8 worm cellular contexts compared by ENCODE assay signal in genomic region chrIII:4150919-4151318, ce11.
TF ChIP-seq lines count a peak whose summit lies in the region.

No protein-coding gene starts in this region.

TF ChIP-seq in whole organism, L1 larva, 84 proteins besides CTCF, POLR2A, EP300 and RAD21 (continues in another document):
- TF ChIP-seq ceh-88 (GFP tag; IDR thresholded peaks at IDR 0.05; lab: Robert Waterston, UW) (peak; percentile 42; the same call in 1 of the 2 replicates), isw-1 (GFP tag; IDR thresholded peaks at IDR 0.05; lab: Robert Waterston, UW) (peak; percentile 74), mdl-1 (tag; optimal IDR thresholded peaks at IDR 0.05; lab: Kevin White, UChicago) (peak in 1 of 2 experiments; percentile 67), unc-30 (tag; optimal IDR thresholded peaks at IDR 0.05; lab: Kevin White, UChicago) (no peak), nhr-77 (tag; optimal IDR thresholded peaks at IDR 0.05; lab: Kevin White, UChicago) (peak; percentile 15), lin-15B (tag; optimal IDR thresholded peaks at IDR 0.05; lab: Kevin White, UChicago) (peak; percentile 42), pqm-1 (tag; optimal IDR thresholded peaks at IDR 0.05; lab: Kevin White, UChicago) (no peak), pag-3 (tag; optimal IDR thresholded peaks at IDR 0.05; lab: Kevin White, UChicago; ENCODE audit: borderline replicate concordance, insufficient read depth) (no peak), ets-5 (GFP tag; IDR thresholded peaks at IDR 0.05; lab: Robert Waterston, UW) (no peak), nhr-84 (tag; optimal IDR thresholded peaks at IDR 0.05; lab: Kevin White, UChicago) (no peak), hlh-4 (tag; optimal IDR thresholded peaks at IDR 0.05; lab: Kevin White, UChicago) (no peak)

TF ChIP-seq in whole organism, L2 larva, 48 proteins besides CTCF, POLR2A, EP300 and RAD21 (continues in another document):
- TF ChIP-seq ama-1 (optimal IDR thresholded peaks at IDR 0.05; lab: Kevin White, UChicago): peak; percentile 56
- peak; percentile 88 for TF ChIP-seq unc-55 (GFP tag; optimal IDR thresholded peaks at IDR 0.05; lab: Kevin White, UChicago)
- no peak for TF ChIP-seq nhr-25 (tag; optimal IDR thresholded peaks at IDR 0.05; lab: Kevin White, UChicago)
- peak; percentile 96 for TF ChIP-seq gmeb-1 (tag; optimal IDR thresholded peaks at IDR 0.05; lab: Kevin White, UChicago)
- peak; percentile 32 for TF ChIP-seq blmp-1 (tag; optimal IDR thresholded peaks at IDR 0.05; lab: Kevin White, UChicago; ENCODE audit: insufficient read depth)
- TF ChIP-seq lsy-2 (tag; optimal IDR thresholded peaks at IDR 0.05; lab: Kevin White, UChicago): peak; percentile 93 to 99
- peak; percentile 1 for TF ChIP-seq mab-5 (tag; optimal IDR thresholded peaks at IDR 0.05; lab: Kevin White, UChicago)
- peak; percentile 72 for TF ChIP-seq nhr-129 (tag; optimal IDR thresholded peaks at IDR 0.05; lab: Kevin White, UChicago)
- TF ChIP-seq lin-11 (tag; optimal IDR thresholded peaks at IDR 0.05; lab: Kevin White, UChicago): peak; percentile 54
- TF ChIP-seq ztf-4 (tag; optimal IDR thresholded peaks at IDR 0.05; lab: Kevin White, UChicago): peak; percentile 3
- no peak for TF ChIP-seq elt-3 (tag; optimal IDR thresholded peaks at IDR 0.05; lab: Kevin White, UChicago)

TF ChIP-seq in whole organism, L3 larva, 47 proteins besides CTCF, POLR2A, EP300 and RAD21 (continues in another document):
- peak; percentile 64 for TF ChIP-seq nhr-23 (tag; optimal IDR thresholded peaks at IDR 0.05; lab: Kevin White, UChicago)
- TF ChIP-seq aly-2 (tag; optimal IDR thresholded peaks at IDR 0.05; lab: Kevin White, UChicago): no peak
- peak; percentile 66 for TF ChIP-seq snpc-4 (tag; optimal IDR thresholded peaks at IDR 0.05; lab: Kevin White, UChicago)
- TF ChIP-seq fkh-10 (GFP tag; optimal IDR thresholded peaks at IDR 0.05; lab: Kevin White, UChicago): no peak
- TF ChIP-seq sea-2 (GFP tag; optimal IDR thresholded peaks at IDR 0.05; lab: Kevin White, UChicago): no peak
- TF ChIP-seq nhr-25 (tag; optimal IDR thresholded peaks at IDR 0.05; lab: Kevin White, UChicago): peak; percentile 63
- TF ChIP-seq nfya-1 (tag; optimal IDR thresholded peaks at IDR 0.05; lab: Kevin White, UChicago; ENCODE audit: insufficient read depth): peak; percentile 93
- peak; percentile 56 for TF ChIP-seq lsy-12 (tag; optimal IDR thresholded peaks at IDR 0.05; lab: Kevin White, UChicago)
- peak; percentile 29 for TF ChIP-seq nhr-43 (tag; optimal IDR thresholded peaks at IDR 0.05; lab: Kevin White, UChicago; ENCODE audit: poor library complexity, severe bottlenecking)
- no peak for TF ChIP-seq daf-12 (tag; optimal IDR thresholded peaks at IDR 0.05; lab: Kevin White, UChicago)
- TF ChIP-seq pha-4 (tag; optimal IDR thresholded peaks at IDR 0.05; lab: Kevin White, UChicago): peak; percentile 84

TF ChIP-seq in whole organism, L4 larva, 104 proteins besides CTCF, POLR2A, EP300 and RAD21 (continues in another document):
- no peak for TF ChIP-seq nhr-76 (tag; optimal IDR thresholded peaks at IDR 0.05; lab: Kevin White, UChicago)
- peak; percentile 47 for TF ChIP-seq nhr-77 (tag; optimal IDR thresholded peaks at IDR 0.05; lab: Kevin White, UChicago)
- peak in 1 of 2 experiments; percentile 26 for TF ChIP-seq hif-1 (tag; optimal IDR thresholded peaks at IDR 0.05; lab: Kevin White, UChicago)
- no peak for TF ChIP-seq gei-8 (GFP tag; optimal IDR thresholded peaks at IDR 0.05; lab: Kevin White, UChicago)
- TF ChIP-seq F26F4.8 (GFP tag; conservative IDR thresholded peaks at IDR 0.05; lab: Robert Waterston, UW): no peak
- no peak for TF ChIP-seq unc-39 (tag; optimal IDR thresholded peaks at IDR 0.05; lab: Kevin White, UChicago)
- peak; percentile 64 for TF ChIP-seq lin-38 (GFP tag; IDR thresholded peaks at IDR 0.05; lab: Robert Waterston, UW)
- peak; percentile 83 for TF ChIP-seq mes-2 (tag; optimal IDR thresholded peaks at IDR 0.05; lab: Kevin White, UChicago; ENCODE audit: poor library complexity, severe bottlenecking)
- peak; percentile 35 for TF ChIP-seq ama-1 (optimal IDR thresholded peaks at IDR 0.05; lab: Kevin White, UChicago)
- no peak for TF ChIP-seq ZK546.5 (tag; optimal IDR thresholded peaks at IDR 0.05; lab: Kevin White, UChicago)
- no peak for TF ChIP-seq lir-3 (tag; optimal IDR thresholded peaks at IDR 0.05; lab: Kevin White, UChicago)
- TF ChIP-seq hmg-1.1 (GFP tag; IDR thresholded peaks at IDR 0.05; lab: Robert Waterston, UW): peak; percentile 51; the same call in 1 of the 2 replicates

TF ChIP-seq in whole organism, early embryonic, 17 proteins besides CTCF, POLR2A, EP300 and RAD21:
- TF ChIP-seq ceh-36 (tag; optimal IDR thresholded peaks at IDR 0.05; lab: Kevin White, UChicago) (no peak), tra-4 (tag; optimal IDR thresholded peaks at IDR 0.05; lab: Kevin White, UChicago) (no peak), flt-1 (GFP tag; IDR thresholded peaks at IDR 0.05; lab: Robert Waterston, UW) (no peak), F13C5.2 (tag; optimal IDR thresholded peaks at IDR 0.05; lab: Kevin White, UChicago) (peak; percentile 64)

TF ChIP-seq in whole organism, late embryonic, 69 proteins besides CTCF, POLR2A, EP300 and RAD21:
- TF ChIP-seq ceh-30 (tag; optimal IDR thresholded peaks at IDR 0.05; lab: Kevin White, UChicago) (peak; percentile 62), nfya-1 (tag; optimal IDR thresholded peaks at IDR 0.05; lab: Kevin White, UChicago) (peak; percentile 81), gmeb-2 (tag; optimal IDR thresholded peaks at IDR 0.05; lab: Kevin White, UChicago) (no peak), rnt-1 (tag; optimal IDR thresholded peaks at IDR 0.05; lab: Kevin White, UChicago) (no peak), K09A11.1 (tag; optimal IDR thresholded peaks at IDR 0.05; lab: Kevin White, UChicago; ENCODE audit: insufficient read depth) (no peak), hlh-30 (tag; optimal IDR thresholded peaks at IDR 0.05; lab: Kevin White, UChicago; ENCODE audit: insufficient read depth) (peak; percentile 1), ceh-18 (tag; optimal IDR thresholded peaks at IDR 0.05; lab: Kevin White, UChicago) (peak; percentile 15), elt-2 (tag; optimal IDR thresholded peaks at IDR 0.05; lab: Kevin White, UChicago) (peak; percentile 36), hlh-6 (tag; optimal IDR thresholded peaks at IDR 0.05; lab: Kevin White, UChicago) (no peak), ceh-31 (tag; optimal IDR thresholded peaks at IDR 0.05; lab: Kevin White, UChicago) (peak; percentile 15), unc-55 (GFP tag; optimal IDR thresholded peaks at IDR 0.05; lab: Kevin White, UChicago) (peak; percentile 74), tbx-2 (tag; optimal IDR thresholded peaks at IDR 0.05; lab: Kevin White, UChicago) (peak; percentile 5), unc-86 (tag; optimal IDR thresholded peaks at IDR 0.05; lab: Kevin White, UChicago) (peak; percentile 23), pqm-1 (tag; optimal IDR thresholded peaks at IDR 0.05; lab: Kevin White, UChicago) (no peak)
TF ChIP-seq in whole organism, late embryonic: peak in this region for 9.

TF ChIP-seq in whole organism, mixed stage, embryonic, 35 proteins besides CTCF, POLR2A, EP300 and RAD21:
- peak; percentile 3 for TF ChIP-seq drap-1 (GFP tag; optimal IDR thresholded peaks at IDR 0.05; lab: Kevin White, UChicago)
- no peak for TF ChIP-seq sem-2 (GFP tag; optimal IDR thresholded peaks at IDR 0.05; lab: Kevin White, UChicago)
- no peak for TF ChIP-seq ceh-83 (GFP tag; optimal IDR thresholded peaks at IDR 0.05; lab: Kevin White, UChicago)
- peak; percentile 68 for TF ChIP-seq mep-1 (tag; optimal IDR thresholded peaks at IDR 0.05; lab: Kevin White, UChicago)
- peak; percentile 97 for TF ChIP-seq lsy-2 (tag; optimal IDR thresholded peaks at IDR 0.05; lab: Kevin White, UChicago)
- peak; percentile 26 for TF ChIP-seq nhr-237 (tag; optimal IDR thresholded peaks at IDR 0.05; lab: Kevin White, UChicago)
- TF ChIP-seq ceh-39 (tag; optimal IDR thresholded peaks at IDR 0.05; lab: Kevin White, UChicago): peak; percentile 25

TF ChIP-seq in whole organism, young adult, 124 proteins besides CTCF, POLR2A, EP300 and RAD21 (continues in another document):
- TF ChIP-seq ama-1 (optimal IDR thresholded peaks at IDR 0.05; lab: Kevin White, UChicago): peak; percentile 67
- no peak for TF ChIP-seq ama-1 (GFP tag; optimal IDR thresholded peaks at IDR 0.05; lab: Kevin White, UChicago)
- TF ChIP-seq snpc-1.3 (tag; optimal IDR thresholded peaks at IDR 0.05; lab: Kevin White, UChicago; ENCODE audit: insufficient read depth): peak; percentile 6
- peak; percentile 85 for TF ChIP-seq hsf-1 (GFP tag; IDR thresholded peaks at IDR 0.05; lab: Robert Waterston, UW)
- peak; percentile 32; the same call in 1 of the 2 replicates for TF ChIP-seq F33H1.4 (GFP tag; IDR thresholded peaks at IDR 0.05; lab: Robert Waterston, UW)
- TF ChIP-seq xnd-1 (tag; optimal IDR thresholded peaks at IDR 0.05; lab: Kevin White, UChicago): no peak
- TF ChIP-seq snpc-4 (GFP tag; optimal IDR thresholded peaks at IDR 0.05; lab: Kevin White, UChicago): no peak
- TF ChIP-seq snpc-4 (tag; optimal IDR thresholded peaks at IDR 0.05; lab: Kevin White, UChicago): peak in 3 of 4 experiments; percentile 7 to 39 (median 12)
- no peak for TF ChIP-seq tlf-1 (GFP tag; optimal IDR thresholded peaks at IDR 0.05; lab: Kevin White, UChicago)
- peak; percentile 33 for TF ChIP-seq ZK185.1 (tag; optimal IDR thresholded peaks at IDR 0.05; lab: Kevin White, UChicago; ENCODE audit: poor library complexity, severe bottlenecking)
- no peak for TF ChIP-seq B0019.2 (GFP tag; conservative IDR thresholded peaks at IDR 0.05; lab: Robert Waterston, UW)
- no peak for TF ChIP-seq nfya-1 (tag; optimal IDR thresholded peaks at IDR 0.05; lab: Kevin White, UChicago; ENCODE audit: borderline replicate concordance, insufficient read depth)
- no peak for TF ChIP-seq nhr-90 (tag; optimal IDR thresholded peaks at IDR 0.05; lab: Kevin White, UChicago)
- peak; percentile 59 for TF ChIP-seq ekl-4 (GFP tag; IDR thresholded peaks at IDR 0.05; lab: Robert Waterston, UW)
- no peak for TF ChIP-seq zfh-2 (GFP tag; conservative IDR thresholded peaks at IDR 0.05; lab: Robert Waterston, UW)
- no peak for TF ChIP-seq ztf-22 (GFP tag; optimal IDR thresholded peaks at IDR 0.05; lab: Kevin White, UChicago)
- TF ChIP-seq B0261.1 (tag; optimal IDR thresholded peaks at IDR 0.05; lab: Kevin White, UChicago): no peak
- TF ChIP-seq dox-1 (GFP tag; IDR thresholded peaks at IDR 0.05; lab: Robert Waterston, UW): peak; percentile 48
- TF ChIP-seq egl-44 (GFP tag; IDR thresholded peaks at IDR 0.05; lab: Robert Waterston, UW): no peak
- TF ChIP-seq lsl-1 (GFP tag; optimal IDR thresholded peaks at IDR 0.05; lab: Kevin White, UChicago): peak; percentile 74
- peak; percentile 28 for TF ChIP-seq K12H6.12 (tag; optimal IDR thresholded peaks at IDR 0.05; lab: Kevin White, UChicago)
- peak; percentile 57 for TF ChIP-seq madf-6 (GFP tag; IDR thresholded peaks at IDR 0.05; lab: Robert Waterston, UW)
- TF ChIP-seq hmg-1.2 (GFP tag; IDR thresholded peaks at IDR 0.05; lab: Robert Waterston, UW): peak; percentile 26; the same call in 1 of the 2 replicates
- peak; percentile 80 for TF ChIP-seq efl-1 (GFP tag; optimal IDR thresholded peaks at IDR 0.05; lab: Kevin White, UChicago)
- peak; percentile 86 for TF ChIP-seq dpl-1 (GFP tag; optimal IDR thresholded peaks at IDR 0.05; lab: Kevin White, UChicago)
- peak; percentile 41 for TF ChIP-seq lin-40 (tag; optimal IDR thresholded peaks at IDR 0.05; lab: Kevin White, UChicago)
